In genomic region chr3R:25662358-25662757, dm6 we compare ENCODE assay signal across 2 fruit fly cellular contexts.
A peak's percentile ranks its signal among the peaks of the same experiment; 100 is the strongest.
TF ChIP-seq lines count a peak whose summit lies in the region.

No protein-coding gene starts in this region.

- TF ChIP-seq CTCF in whole organism, embryonic (GFP tag; optimal IDR thresholded peaks at IDR 0.05; lab: Kevin White, UChicago), result no peak

TF ChIP-seq in whole organism, embryonic, 481 proteins besides CTCF, POLR2A, EP300 and RAD21:
- TF ChIP-seq Opbp (GFP tag; IDR thresholded peaks at IDR 0.05; lab: Robert Waterston, UW; ENCODE audit: partially characterized antibody) (no peak), twi (tag; optimal IDR thresholded peaks at IDR 0.05; lab: Kevin White, UChicago) (no peak), prd (optimal IDR thresholded peaks at IDR 0.05; lab: Kevin White, UChicago) (no peak), prd (GFP tag; IDR thresholded peaks at IDR 0.05; lab: Robert Waterston, UW) (peak; percentile 26; the same call in 1 of the 3 replicates), Med (GFP tag; lab: Kevin White, UChicago) (peak; percentile 1), ewg (GFP tag; optimal IDR thresholded peaks at IDR 0.05; lab: Kevin White, UChicago) (no peak), vvl (GFP tag; IDR thresholded peaks at IDR 0.05; lab: Robert Waterston, UW) (0 out of 2 replicates have a peak, but pooled peaks have one; percentile 23), so (GFP tag; IDR thresholded peaks at IDR 0.05; lab: Robert Waterston, UW) (0 out of 3 replicates have a peak, but pooled peaks have one; percentile 20), CG14014 (GFP tag; IDR thresholded peaks at IDR 0.05; lab: Robert Waterston, UW) (peak; percentile 7; the same call in 1 of the 2 replicates), dpn (GFP tag; optimal IDR thresholded peaks at IDR 0.05; lab: Kevin White, UChicago) (peak in 1 of 2 experiments; percentile 4), CG8924 (tag; optimal IDR thresholded peaks at IDR 0.05; lab: Kevin White, UChicago) (no peak), CG11696 (GFP tag; IDR thresholded peaks at IDR 0.05; lab: Robert Waterston, UW) (peak; percentile 89), pan (optimal IDR thresholded peaks at IDR 0.05; lab: Kevin White, UChicago) (no peak), pan (GFP tag; optimal IDR thresholded peaks at IDR 0.05 in 1 of 2, IDR thresholded peaks at IDR 0.05 in 1 of 2) (peak in 1 of 2 experiments; percentile 29), chif (GFP tag; optimal IDR thresholded peaks at IDR 0.05; lab: Kevin White, UChicago) (peak in 1 of 2 experiments; percentile 9), Mes4 (GFP tag; optimal IDR thresholded peaks at IDR 0.05; lab: Kevin White, UChicago) (peak; percentile 15), CG4424 (GFP tag; optimal IDR thresholded peaks at IDR 0.05; lab: Kevin White, UChicago) (peak; percentile 27), Fer3 (tag; optimal IDR thresholded peaks at IDR 0.05; lab: Kevin White, UChicago) (no peak), otp (GFP tag; IDR thresholded peaks at IDR 0.05; lab: Robert Waterston, UW) (peak; percentile 14; the same call in 1 of the 3 replicates), CG15073 (GFP tag; optimal IDR thresholded peaks at IDR 0.05; lab: Kevin White, UChicago) (peak; percentile 5), ftz-f1 (GFP tag; optimal IDR thresholded peaks at IDR 0.05; lab: Kevin White, UChicago) (no peak), ci (GFP tag; IDR thresholded peaks at IDR 0.05; lab: Robert Waterston, UW) (0 out of 3 replicates have a peak, but pooled peaks have one; percentile 24), CG6654 (GFP tag; optimal IDR thresholded peaks at IDR 0.05; lab: Kevin White, UChicago) (no peak), CG4282 (GFP tag; optimal IDR thresholded peaks at IDR 0.05; lab: Kevin White, UChicago) (no peak), row (GFP tag; IDR thresholded peaks at IDR 0.05; lab: Robert Waterston, UW) (0 out of 3 replicates have a peak, but pooled peaks have one; percentile 11), ind (GFP tag; optimal IDR thresholded peaks at IDR 0.05; lab: Kevin White, UChicago) (peak; percentile 10), NFAT (GFP tag; IDR thresholded peaks at IDR 0.05; lab: Robert Waterston, UW) (no peak), az2 (GFP tag; optimal IDR thresholded peaks at IDR 0.05; lab: Kevin White, UChicago) (peak; percentile 8), Ets65A (GFP tag; lab: Kevin White, UChicago) (peak; percentile 78), grau (tag; optimal IDR thresholded peaks at IDR 0.05; lab: Kevin White, UChicago) (peak; percentile 60), sens (GFP tag; lab: Kevin White, UChicago) (peak; percentile 68), ATbp (GFP tag; optimal IDR thresholded peaks at IDR 0.05; lab: Kevin White, UChicago) (peak; percentile 9), hkb (optimal IDR thresholded peaks at IDR 0.05; lab: Kevin White, UChicago) (no peak), hkb (GFP tag; IDR thresholded peaks at IDR 0.05; lab: Robert Waterston, UW) (0 out of 2 replicates have a peak, but pooled peaks have one; percentile 11)

TF ChIP-seq in whole organism, prepupa, 60 proteins besides CTCF, POLR2A, EP300 and RAD21:
- TF ChIP-seq CG6276 (GFP tag; optimal IDR thresholded peaks at IDR 0.05; lab: Kevin White, UChicago) (no peak), Hr4 (GFP tag; optimal IDR thresholded peaks at IDR 0.05; lab: Kevin White, UChicago) (peak; percentile 12), eg (GFP tag; IDR thresholded peaks at IDR 0.05; lab: Robert Waterston, UW) (0 out of 3 replicates have a peak, but pooled peaks have one; percentile 11), esn (GFP tag; optimal IDR thresholded peaks at IDR 0.05; lab: Kevin White, UChicago) (no peak)
TF ChIP-seq in whole organism, prepupa: peak in this region for 2.
